Worm (Caenorhabditis elegans) whole organism, L4 larva: ENCODE measurements around the gene msi-1.

Source experiments
- F10B5.3 ChIP-seq: sonication (generic microtip); optimal IDR thresholded peaks from 2 replicates; lab custom pipeline; 2016; ENCODE audit warnings: mild to moderate bottlenecking, missing genetic modification characterization, missing compliant biosample characterization
- F26F4.8 ChIP-seq: fragments of 200-800 bp; sonication (Bioruptor generic); conservative IDR thresholded peaks from 2 replicates; pipeline ENCODE4 v1.3.6; 2022; ENCODE audit warnings: missing genetic modification characterization, missing compliant biosample characterization
- F37D6.2 ChIP-seq: sonication (generic microtip); optimal IDR thresholded peaks from 2 replicates; lab custom pipeline; 2016; ENCODE audit warnings: mild to moderate bottlenecking, missing genetic modification characterization, missing compliant biosample characterization
- F49E8.2 ChIP-seq: sonication (generic microtip); optimal IDR thresholded peaks from 2 replicates; lab custom pipeline; 2016; ENCODE audit warnings: missing compliant biosample characterization, mild to moderate bottlenecking, missing genetic modification characterization, borderline replicate concordance
- T26A8.4 ChIP-seq: fragments of 200-800 bp; sonication (Bioruptor generic); IDR thresholded peaks from 2 replicates; pipeline ENCODE4 v1.3.6; 2022; ENCODE audit warnings: missing genetic modification characterization, missing compliant biosample characterization
- Y5F2A.4 ChIP-seq: fragments of 200-800 bp; sonication (Bioruptor generic); optimal IDR thresholded peaks from 2 replicates; lab custom pipeline; 2018; ENCODE audit warnings: mild to moderate bottlenecking, missing genetic modification characterization, missing compliant biosample characterization
- aha-1 ChIP-seq: fragments of 150-350 bp; peaks from one replicate; lab custom pipeline; 2014; ENCODE audit warnings: missing biosample characterization, missing genetic modification characterization
- arid-1 ChIP-seq: fragments of 200-800 bp; sonication (Bioruptor generic); conservative IDR thresholded peaks from 2 replicates; pipeline ENCODE4 v1.3.6; 2022; ENCODE audit warnings: missing genetic modification reagents, missing genetic modification characterization, missing compliant biosample characterization
- ceh-44 ChIP-seq: fragments of 200-800 bp; sonication (Bioruptor generic); IDR thresholded peaks from 2 replicates; pipeline ENCODE4 v1.3.6; 2022; ENCODE audit warnings: missing genetic modification reagents, missing genetic modification characterization, missing compliant biosample characterization
- ceh-62 ChIP-seq: sonication (generic microtip); optimal IDR thresholded peaks from 2 replicates; lab custom pipeline; 2017; ENCODE audit warnings: missing biosample characterization, missing genetic modification characterization
- daf-16 ChIP-seq, 3 experiments: sonication (generic microtip); optimal IDR thresholded peaks; 2 replicates each; lab custom pipeline; 2016 to 2017; ENCODE audit warnings: missing genetic modification characterization in 3 of 3, missing genetic modification reagents in 3 of 3, mild to moderate bottlenecking in 2 of 3, missing compliant biosample characterization in 2 of 3, missing biosample characterization in 1 of 3, moderate library complexity in 1 of 3
- daf-8 ChIP-seq: fragments of 200-800 bp; sonication (Bioruptor generic); IDR thresholded peaks from 2 replicates; pipeline ENCODE4 v1.3.6; 2022; ENCODE audit warnings: missing genetic modification characterization, missing compliant biosample characterization
- dmd-6 ChIP-seq: fragments of 200-800 bp; sonication (Bioruptor generic); IDR thresholded peaks from 2 replicates; pipeline ENCODE4 v1.3.6; 2022; ENCODE audit warnings: missing genetic modification reagents, missing genetic modification characterization, missing compliant biosample characterization
- egl-43 ChIP-seq: fragments of 200-800 bp; sonication (Bioruptor generic); IDR thresholded peaks from 2 replicates; pipeline ENCODE4 v1.3.6; 2022; ENCODE audit warnings: missing genetic modification reagents, missing genetic modification characterization, missing compliant biosample characterization
- fkh-10 ChIP-seq: fragments of 150-350 bp; optimal IDR thresholded peaks from 2 replicates; lab custom pipeline; 2014; ENCODE audit warnings: missing biosample characterization, missing genetic modification reagents, missing genetic modification characterization
- hif-1 ChIP-seq, 2 experiments: sonication (generic microtip); optimal IDR thresholded peaks; 2 replicates each; lab custom pipeline; 2016 to 2017; ENCODE audit warnings: missing compliant biosample characterization in 2 of 2, missing genetic modification characterization in 2 of 2, missing genetic modification reagents in 2 of 2, missing genotype in 2 of 2, mild to moderate bottlenecking in 1 of 2
- hlh-11 ChIP-seq: fragments of 200-800 bp; sonication (Bioruptor generic); optimal IDR thresholded peaks from 2 replicates; lab custom pipeline; 2018; ENCODE audit warnings: mild to moderate bottlenecking, missing genetic modification characterization, missing compliant biosample characterization
- hlh-30 ChIP-seq: sonication (generic microtip); optimal IDR thresholded peaks from 2 replicates; lab custom pipeline; 2017; ENCODE audit warnings: antibody characterized with exemption, mild to moderate bottlenecking, missing genetic modification characterization, missing compliant biosample characterization; ENCODE audit not compliant: insufficient read depth
- hmg-1.1 ChIP-seq: fragments of 200-800 bp; sonication (Bioruptor generic); IDR thresholded peaks from 2 replicates; pipeline ENCODE4 v1.3.6; 2022; ENCODE audit warnings: missing genetic modification reagents, missing genetic modification characterization, missing compliant biosample characterization
- lim-7 ChIP-seq: fragments of 200-800 bp; sonication (Bioruptor generic); IDR thresholded peaks from 2 replicates; pipeline ENCODE4 v1.3.6; 2022; ENCODE audit warnings: missing genetic modification characterization, missing compliant biosample characterization
- lsy-2 ChIP-seq, 2 experiments: fragments of 150-350 bp in 1 of 2; sonication (generic microtip) in 1 of 2; optimal IDR thresholded peaks; 2 replicates each; lab custom pipeline; 2014 to 2017; ENCODE audit warnings: missing biosample characterization in 2 of 2, missing genetic modification characterization in 2 of 2
- madf-9 ChIP-seq: fragments of 200-800 bp; sonication (Bioruptor generic); conservative IDR thresholded peaks from 2 replicates; pipeline ENCODE4 v1.3.6; 2022; ENCODE audit warnings: missing genetic modification reagents, missing genetic modification characterization, missing compliant biosample characterization
- mdl-1 ChIP-seq, 2 experiments: fragments of 150-350 bp in 1 of 2; sonication (generic microtip) in 1 of 2; optimal IDR thresholded peaks; 2 replicates each; lab custom pipeline; 2014 to 2017; ENCODE audit warnings: missing biosample characterization in 2 of 2, missing genetic modification characterization in 2 of 2
- mep-1 ChIP-seq: fragments of 150-350 bp; sonication (generic microtip); optimal IDR thresholded peaks from 3 replicates; lab custom pipeline; 2014; ENCODE audit warnings: missing biosample characterization, missing genetic modification characterization
- mxl-3 ChIP-seq: fragments of 200-800 bp; sonication (Bioruptor generic); optimal IDR thresholded peaks from 2 replicates; lab custom pipeline; 2018; ENCODE audit warnings: mild to moderate bottlenecking, missing genetic modification characterization, missing compliant biosample characterization
- nhr-10 ChIP-seq: fragments of 150-350 bp; optimal IDR thresholded peaks from 2 replicates; lab custom pipeline; 2014; ENCODE audit warnings: missing biosample characterization, missing genetic modification characterization
- nhr-102 ChIP-seq: sonication (generic microtip); optimal IDR thresholded peaks from 2 replicates; lab custom pipeline; 2016; ENCODE audit warnings: mild to moderate bottlenecking, missing genetic modification characterization, moderate library complexity, missing compliant biosample characterization
- nhr-11 ChIP-seq: fragments of 150-350 bp; optimal IDR thresholded peaks from 2 replicates; lab custom pipeline; 2014; ENCODE audit warnings: missing biosample characterization, missing genetic modification characterization
- nhr-6 ChIP-seq: fragments of 150-350 bp; optimal IDR thresholded peaks from 2 replicates; lab custom pipeline; 2014; ENCODE audit warnings: missing biosample characterization, missing genetic modification characterization
- pha-4 ChIP-seq, 2 experiments: fragments of 150-350 bp in 1 of 2; fragments of 200-800 bp in 1 of 2; sonication (Bioruptor generic) in 1 of 2; IDR thresholded peaks in 1 of 2; optimal IDR thresholded peaks in 1 of 2; 2 replicates each; pipeline versions ENCODE4 v1.3.6 to Lab custom; 2014 to 2022; ENCODE audit warnings: missing genetic modification characterization in 2 of 2, missing genetic modification reagents in 2 of 2, missing biosample characterization in 1 of 2, missing compliant biosample characterization in 1 of 2
- rbr-2 ChIP-seq: sonication (generic microtip); optimal IDR thresholded peaks from 2 replicates; lab custom pipeline; 2016; ENCODE audit warnings: missing genotype, missing genetic modification characterization, missing compliant biosample characterization
- saeg-2 ChIP-seq: fragments of 200-800 bp; sonication (Bioruptor generic); IDR thresholded peaks from 2 replicates; pipeline ENCODE4 v1.3.6; 2022; ENCODE audit warnings: missing genetic modification reagents, missing genetic modification characterization, missing compliant biosample characterization
- set-16 ChIP-seq: fragments of 200-800 bp; sonication (Bioruptor generic); IDR thresholded peaks from 2 replicates; pipeline ENCODE4 v1.3.6; 2022; ENCODE audit warnings: missing genetic modification reagents, missing genetic modification characterization, missing compliant biosample characterization
- snpc-1.2 ChIP-seq: fragments of 200-800 bp; sonication (Bioruptor generic); IDR thresholded peaks from 2 replicates; pipeline ENCODE4 v1.3.6; 2022; ENCODE audit warnings: missing genetic modification reagents, missing genetic modification characterization, missing compliant biosample characterization
- spr-1 ChIP-seq: sonication (generic microtip); optimal IDR thresholded peaks from 2 replicates; lab custom pipeline; 2016; ENCODE audit warnings: mild to moderate bottlenecking, missing genetic modification characterization, missing compliant biosample characterization
- spr-3 ChIP-seq: fragments of 200-800 bp; sonication (Bioruptor generic); optimal IDR thresholded peaks from 2 replicates; lab custom pipeline; 2018; ENCODE audit warnings: mild to moderate bottlenecking, missing genetic modification characterization, missing compliant biosample characterization
- unc-62 ChIP-seq, 3 experiments: fragments of 150-350 bp in 1 of 3; sonication (generic microtip); optimal IDR thresholded peaks in 2 of 3; peaks in 1 of 3; 1 replicate in 1 of 3; 2 replicates in 2 of 3; lab custom pipeline; 2014 to 2017; ENCODE audit warnings: missing biosample characterization in 3 of 3, missing genetic modification characterization in 3 of 3, missing genetic modification reagents in 3 of 3, missing genotype in 1 of 3
- vab-7 ChIP-seq: fragments of 200-800 bp; sonication (Bioruptor generic); IDR thresholded peaks from 2 replicates; pipeline ENCODE4 v1.3.6; 2022; ENCODE audit warnings: missing genetic modification reagents, missing genetic modification characterization, missing compliant biosample characterization
- zfp-2 ChIP-seq: sonication (generic microtip); optimal IDR thresholded peaks from 2 replicates; lab custom pipeline; 2016; ENCODE audit warnings: mild to moderate bottlenecking, missing genetic modification characterization, missing compliant biosample characterization
- ztf-11 ChIP-seq: fragments of 150-350 bp; optimal IDR thresholded peaks from 2 replicates; lab custom pipeline; 2014; ENCODE audit warnings: missing biosample characterization, missing genetic modification characterization

Gene msi-1

DNA sequence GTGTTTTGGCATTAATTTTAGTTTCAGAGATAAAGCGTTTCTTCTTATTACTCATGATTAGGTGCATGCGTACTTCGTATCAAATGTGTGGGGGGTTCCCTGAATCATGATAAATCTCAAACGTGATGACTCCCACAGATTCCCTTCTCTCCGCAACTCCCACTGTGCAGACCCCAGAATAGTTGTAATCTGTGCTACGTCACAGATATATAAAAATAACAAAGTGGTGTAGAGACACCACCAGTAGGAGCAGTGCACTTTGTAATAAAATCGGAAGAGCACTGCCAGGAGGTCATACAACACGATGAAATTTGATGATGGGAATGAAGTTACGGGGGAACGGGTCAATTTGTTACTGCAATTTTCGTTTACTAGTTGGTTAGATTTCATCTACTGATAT is 15.2 kb upstream of the msi-1 start:
- no peak for TF ChIP-seq spr-3
- TF ChIP-seq Y5F2A.4, result no peak
- TF ChIP-seq T26A8.4 (GFP tag; lab: Robert Waterston, UW), result no peak
- TF ChIP-seq F26F4.8, result no peak
- TF ChIP-seq nhr-102 (tag; lab: Kevin White, UChicago), result no peak
- TF ChIP-seq zfp-2 (tag; lab: Kevin White, UChicago), result no peak
- no peak for TF ChIP-seq nhr-10
- no peak for TF ChIP-seq fkh-10 (GFP tag; lab: Kevin White, UChicago)
- no peak for TF ChIP-seq aha-1 (tag; lab: Kevin White, UChicago)
- TF ChIP-seq F10B5.3, result no peak

DNA sequence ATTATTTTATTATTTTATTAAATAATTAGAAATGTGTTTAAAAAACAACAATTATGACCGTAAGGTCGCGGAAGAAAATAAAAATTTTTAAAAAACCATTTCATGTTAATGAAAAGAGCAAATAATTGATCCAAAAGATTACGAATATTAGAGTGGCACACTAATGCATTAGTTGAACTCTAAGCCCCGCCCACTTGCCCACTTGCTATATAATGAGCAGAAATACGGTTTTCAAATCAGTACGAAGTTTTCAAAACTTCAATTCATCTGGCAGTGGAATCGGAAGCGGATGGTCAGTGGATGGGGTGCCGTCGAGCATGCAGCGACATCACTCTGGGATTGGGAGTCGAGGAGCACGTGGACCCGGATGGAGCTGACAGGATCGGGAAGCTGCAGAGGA is 11.6 kb upstream of the msi-1 start, which contains the start of gene C36E8.6:
Gene C36E8.6, plus strand, starts transcription at position 301 of the 400 bp plus-strand sequence.
- TF ChIP-seq F37D6.2 (tag; lab: Kevin White, UChicago) (no peak), set-16 (GFP tag; lab: Robert Waterston, UW) (peak; percentile 39; the same call in 1 of the 2 replicates), ceh-44 (GFP tag; lab: Robert Waterston, UW) (no peak)

DNA sequence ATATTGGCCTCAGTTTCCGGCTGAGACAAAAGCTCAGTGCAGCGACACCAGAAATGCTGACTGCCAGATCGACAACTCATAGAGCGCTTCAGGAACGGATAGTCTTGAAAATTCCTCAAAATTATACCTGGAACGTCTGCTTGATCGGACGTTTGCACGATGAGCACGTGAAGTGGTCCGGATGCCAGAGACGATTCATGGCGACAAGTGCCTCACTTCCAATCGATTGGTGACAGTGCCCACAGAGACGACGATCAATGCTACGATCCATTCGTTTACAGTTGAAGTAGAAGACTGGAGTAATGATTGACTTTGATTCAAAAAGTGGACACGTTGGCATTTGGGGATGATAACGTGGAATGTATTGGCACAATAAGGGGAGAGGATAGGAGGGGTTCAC is 10.2 kb upstream of the msi-1 start, which contains the start of gene Y1A5A.1:
Gene Y1A5A.1, minus strand, starts transcription at position 294 of the 400 bp plus-strand sequence.
- no peak for TF ChIP-seq lim-7
- TF ChIP-seq spr-1 (tag; lab: Kevin White, UChicago), result no peak
- no peak for TF ChIP-seq saeg-2 (GFP tag; lab: Robert Waterston, UW)
- no peak for TF ChIP-seq set-16 (GFP tag; lab: Robert Waterston, UW)
- no peak for TF ChIP-seq hlh-30 (tag; lab: Kevin White, UChicago)
- TF ChIP-seq unc-62 (GFP tag; optimal IDR thresholded peaks at IDR 0.05 in 1 of 2; lab: Kevin White, UChicago), result peak in 1 of 2 experiments; percentile 93
- no peak for TF ChIP-seq unc-62 (tag; optimal IDR thresholded peaks at IDR 0.05; lab: Kevin White, UChicago)
- TF ChIP-seq spr-3, result no peak

DNA sequence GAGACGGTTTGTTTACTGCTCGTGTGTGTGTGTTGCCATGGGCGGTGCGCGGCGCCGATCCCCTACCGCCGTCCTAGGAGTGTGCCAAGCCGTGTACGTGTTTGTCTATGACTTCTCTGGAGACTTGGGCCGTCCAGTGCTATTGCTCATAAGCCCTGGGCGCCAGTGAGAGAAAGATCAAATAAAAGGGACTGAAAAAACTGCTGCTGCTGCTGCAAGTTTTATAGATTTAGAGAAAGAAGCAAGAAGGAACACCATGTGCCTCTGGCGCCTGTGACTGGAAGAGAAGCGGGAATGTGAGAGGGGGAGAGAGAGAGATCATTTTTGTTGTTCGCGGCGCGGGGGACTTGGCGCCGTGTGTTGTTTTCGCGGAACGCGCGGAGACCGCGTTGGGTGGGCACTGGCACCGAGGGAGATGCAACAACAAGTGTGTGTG is 7.9 kb upstream of the msi-1 start:
- TF ChIP-seq mep-1 (tag; lab: Kevin White, UChicago) (peak; percentile 43), egl-43 (GFP tag; lab: Robert Waterston, UW) (0 out of 2 replicates have a peak, but pooled peaks have one; percentile 27), F49E8.2 (tag; lab: Kevin White, UChicago) (no peak), daf-8 (GFP tag; lab: Robert Waterston, UW) (no peak), hlh-30 (tag; lab: Kevin White, UChicago) (peak; percentile 66), mxl-3 (peak; percentile 75), pha-4 (GFP tag; IDR thresholded peaks at IDR 0.05; lab: Robert Waterston, UW) (peak; percentile 55; the same call in 1 of the 2 replicates), pha-4 (tag; optimal IDR thresholded peaks at IDR 0.05; lab: Kevin White, UChicago) (no peak), set-16 (GFP tag; lab: Robert Waterston, UW) (peak; percentile 72), nhr-11 (peak; percentile 39), aha-1 (tag; lab: Kevin White, UChicago) (peak; percentile 70), nhr-6 (tag; lab: Kevin White, UChicago) (no peak), mdl-1 (tag; optimal IDR thresholded peaks at IDR 0.05; lab: Kevin White, UChicago) (peak; percentile 75 to 86), lsy-2 (tag; optimal IDR thresholded peaks at IDR 0.05; lab: Kevin White, UChicago) (peak in 1 of 2 experiments; percentile 18), daf-16 (GFP tag; optimal IDR thresholded peaks at IDR 0.05; lab: Kevin White, UChicago) (peak in 1 of 2 experiments; percentile 94), daf-16 (tag; optimal IDR thresholded peaks at IDR 0.05; lab: Kevin White, UChicago) (no peak), hmg-1.1 (GFP tag; lab: Robert Waterston, UW) (peak; percentile 56), madf-9 (peak; percentile 86), rbr-2 (peak; percentile 76), vab-7 (no peak), F37D6.2 (tag; lab: Kevin White, UChicago) (peak; percentile 31), snpc-1.2 (GFP tag; lab: Robert Waterston, UW) (no peak), ceh-62 (tag; lab: Kevin White, UChicago) (no peak), hlh-11 (peak; percentile 70), ztf-11 (tag; lab: Kevin White, UChicago) (no peak), dmd-6 (peak; percentile 39), arid-1 (GFP tag; lab: Robert Waterston, UW) (no peak), hif-1 (tag; optimal IDR thresholded peaks at IDR 0.05; lab: Kevin White, UChicago) (peak in 1 of 2 experiments; percentile 52)
- TF ChIP-seq, all 104 proteins: peak for 18
